Fruit fly (Drosophila melanogaster): Measurements from ENCODE around the gene alpha-PheRS.
A peak's percentile ranks its signal among the peaks of the same experiment; 100 is the strongest.

Gene alpha-PheRS

DNA sequence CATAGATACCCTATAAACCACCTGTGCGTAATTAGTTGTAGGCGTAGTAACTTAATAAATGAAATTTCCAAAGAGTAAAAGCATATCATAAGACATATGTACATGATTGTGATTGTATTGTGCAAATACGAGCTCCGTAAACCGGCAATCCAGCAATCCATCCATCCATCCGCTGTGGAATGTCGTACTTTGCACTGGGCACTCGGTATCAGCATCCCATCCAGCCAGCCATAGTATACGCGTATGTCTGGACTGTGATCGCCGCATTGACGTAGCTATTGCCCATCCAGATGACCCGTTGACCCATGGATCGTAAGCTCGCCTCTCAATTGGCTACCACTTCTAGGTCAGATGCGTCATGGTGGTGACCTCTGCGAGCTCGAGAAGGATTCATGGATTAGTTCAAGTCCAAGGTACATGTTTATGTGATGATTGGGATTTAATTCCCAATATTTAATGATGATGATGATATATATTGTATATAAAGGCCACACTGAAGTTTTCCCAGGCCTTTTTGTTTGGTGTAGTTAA, 13.6 kb upstream of the alpha-PheRS start:
- no peak for TF ChIP-seq CG17801 (GFP tag; optimal IDR thresholded peaks at IDR 0.05; ENCODE audit: partially characterized antibody)

- TF ChIP-seq CG17801 (GFP tag; optimal IDR thresholded peaks at IDR 0.05; ENCODE audit: partially characterized antibody), result peak; percentile 72
These were observed 11.9 kb upstream of the alpha-PheRS start, which contains the start of the genes Traf6 and GIIIspla2 for dm6 chrX:8157294-8157693. Gene Traf6, minus strand, starts transcription at chrX:8157386. Gene GIIIspla2, plus strand, starts transcription at chrX:8157628.

- no peak for TF ChIP-seq CG17801 (GFP tag; optimal IDR thresholded peaks at IDR 0.05; ENCODE audit: partially characterized antibody)
These were observed 7.3 kb upstream of the alpha-PheRS start, which contains the start of gene CG18262 for dm6 chrX:8152718-8153117. Gene CG18262, plus strand, starts transcription at chrX:8152948.

- no peak for TF ChIP-seq CG17801 (GFP tag; optimal IDR thresholded peaks at IDR 0.05; ENCODE audit: partially characterized antibody)
These were observed 6.7 kb upstream of the alpha-PheRS start, which contains the start of gene Gbeta5 for dm6 chrX:8152077-8152476. Gene Gbeta5, minus strand, starts transcription at chrX:8152275.

DNA sequence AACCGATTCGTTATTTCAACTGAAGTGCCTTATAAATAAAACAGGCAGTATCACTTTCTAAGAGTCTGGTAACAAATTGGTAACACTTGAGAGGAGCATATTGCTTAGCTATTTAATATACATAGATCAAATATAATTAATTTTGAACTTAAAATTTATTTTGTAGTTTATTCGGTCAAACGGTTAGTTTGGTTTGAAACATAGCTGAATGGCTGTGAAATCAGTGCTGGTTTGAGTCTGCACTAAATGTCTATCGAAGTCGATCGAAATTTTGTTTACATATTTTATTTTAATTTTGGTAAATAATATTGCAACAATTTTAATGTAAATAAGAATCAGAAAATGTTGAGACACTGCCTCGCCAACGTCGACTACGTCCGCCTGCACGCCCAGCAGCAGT, 3.2 kb upstream of the alpha-PheRS start, which contains the start of gene CG10959:
TSS of gene CG10959 (plus strand) at position 228 of the 400 bp plus-strand sequence.
- no peak for TF ChIP-seq CG17801 (GFP tag; optimal IDR thresholded peaks at IDR 0.05; ENCODE audit: partially characterized antibody)

- TF ChIP-seq CG17801 (GFP tag; optimal IDR thresholded peaks at IDR 0.05; ENCODE audit: partially characterized antibody), result no peak
These were observed 2.2 kb upstream of the alpha-PheRS start, which contains the start of gene CG15336 for dm6 chrX:8147649-8148048. Gene CG15336, plus strand, starts transcription at chrX:8147949.

- peak; percentile 97 for TF ChIP-seq CG17801 (GFP tag; optimal IDR thresholded peaks at IDR 0.05; ENCODE audit: partially characterized antibody)
These were observed 1.9 kb downstream of the alpha-PheRS start, which contains the start of gene CG17982 for dm6 chrX:8143537-8143936. Gene CG17982, minus strand, starts transcription at chrX:8143835.

- TF ChIP-seq CG17801 (GFP tag; optimal IDR thresholded peaks at IDR 0.05; ENCODE audit: partially characterized antibody), result no peak
These were observed 3.3 kb downstream of the alpha-PheRS start, which contains the start of gene Smox for dm6 chrX:8142067-8142462. Gene Smox, minus strand, starts transcription at chrX:8142279.

DNA sequence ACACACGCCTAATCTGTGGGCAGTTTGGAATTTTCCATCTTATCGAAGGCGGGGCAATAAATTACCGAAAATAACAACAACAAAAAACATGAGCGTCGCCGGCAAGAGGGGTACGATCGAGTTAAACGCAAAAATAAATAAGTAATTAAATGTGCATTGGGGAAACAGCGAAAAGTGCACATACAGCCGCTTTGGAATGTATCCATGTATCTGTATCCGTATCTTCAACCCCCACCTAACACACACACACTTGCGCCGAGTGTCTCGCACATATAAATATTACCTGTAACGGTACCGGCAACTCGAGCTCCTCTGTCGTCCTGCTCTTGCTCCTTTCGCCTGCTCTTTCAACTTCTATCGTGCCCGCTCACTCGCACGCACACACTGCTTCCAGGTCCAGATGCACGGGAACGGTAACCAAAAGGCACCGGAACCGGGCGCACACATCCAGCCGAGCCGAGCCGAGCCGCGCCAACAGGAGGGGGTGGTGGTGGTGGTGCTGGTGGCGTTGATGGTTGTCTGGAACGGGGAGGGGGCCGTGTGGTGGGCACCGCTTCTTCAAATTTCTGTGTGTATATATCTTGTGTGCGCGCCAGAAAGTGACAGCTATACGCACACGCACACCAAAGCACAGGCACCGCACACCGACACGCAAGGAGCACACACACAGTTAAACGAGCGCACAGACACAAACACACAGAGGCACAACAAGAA, 3.9 kb downstream of the alpha-PheRS start:
- TF ChIP-seq CG17801 (GFP tag; optimal IDR thresholded peaks at IDR 0.05; ENCODE audit: partially characterized antibody), result no peak

DNA sequence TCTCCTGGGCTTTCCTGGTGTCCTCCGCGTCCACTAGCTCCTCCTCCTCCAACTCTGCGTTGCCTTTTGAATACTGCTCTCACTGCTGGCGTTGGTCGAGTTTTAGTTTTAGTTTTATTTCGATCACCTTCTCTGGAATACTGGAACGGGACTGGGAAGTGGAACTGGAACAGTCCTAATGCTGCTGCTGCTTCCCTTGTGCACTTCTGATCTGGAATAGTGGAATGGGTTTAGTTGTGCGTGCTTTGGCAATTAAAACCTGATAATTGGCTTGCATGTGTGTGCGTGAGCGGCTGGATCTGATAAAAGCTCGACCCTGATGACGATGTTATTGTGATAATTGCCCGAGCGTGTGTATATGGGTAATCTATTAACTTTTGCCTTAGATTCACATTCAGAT, 4.7 kb downstream of the alpha-PheRS start:
- no peak for TF ChIP-seq CG17801 (GFP tag; optimal IDR thresholded peaks at IDR 0.05; ENCODE audit: partially characterized antibody)

DNA sequence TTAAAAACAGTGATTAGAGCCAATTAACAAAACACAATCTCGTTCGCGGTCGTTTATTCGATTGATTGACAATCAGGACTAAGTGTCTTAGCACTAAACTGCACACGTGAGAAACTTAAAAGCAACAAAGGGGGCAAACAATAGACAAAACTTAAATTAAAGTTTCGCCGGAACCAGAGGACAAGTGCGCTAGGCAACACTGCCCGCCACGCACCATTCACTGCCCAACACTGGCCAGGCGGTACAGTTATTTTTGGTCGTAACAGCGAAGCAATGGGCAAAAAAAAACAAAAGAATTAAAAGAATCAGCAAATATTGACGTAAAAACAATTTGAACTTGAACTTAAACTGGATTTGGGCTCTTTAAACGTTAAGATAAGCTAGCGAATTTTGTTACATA, 8.1 kb downstream of the alpha-PheRS start:
- no peak for TF ChIP-seq CG17801 (GFP tag; optimal IDR thresholded peaks at IDR 0.05; ENCODE audit: partially characterized antibody)

DNA sequence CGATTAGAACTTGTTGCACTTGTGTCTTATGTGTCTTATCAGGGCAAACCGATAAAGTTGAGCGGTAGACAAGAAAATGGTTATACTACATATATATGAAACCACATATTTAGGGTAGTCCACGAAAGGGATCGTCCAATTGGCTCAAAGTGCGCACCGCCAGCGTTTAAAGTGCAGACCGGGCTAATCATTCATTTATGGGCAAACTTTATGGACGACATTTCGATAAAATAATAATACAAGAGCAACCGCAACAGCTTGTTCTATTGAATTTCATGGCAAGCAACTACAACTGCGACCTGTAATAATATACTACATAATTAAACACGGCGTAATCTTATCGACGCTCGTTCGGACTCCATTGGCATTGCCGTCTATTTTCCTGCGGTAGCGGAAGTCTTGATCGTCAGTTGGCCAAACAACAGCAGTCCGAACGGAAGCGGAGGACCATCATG, 10.0 kb downstream of the alpha-PheRS start, which contains the start of the genes cyr and CG2120:
TSS of gene cyr (minus strand) at position 294 of the 455 bp plus-strand sequence.
TSS of gene CG2120 (plus strand) at position 405 of the 455 bp plus-strand sequence.
- TF ChIP-seq CG17801 (GFP tag; optimal IDR thresholded peaks at IDR 0.05; ENCODE audit: partially characterized antibody), result no peak

DNA sequence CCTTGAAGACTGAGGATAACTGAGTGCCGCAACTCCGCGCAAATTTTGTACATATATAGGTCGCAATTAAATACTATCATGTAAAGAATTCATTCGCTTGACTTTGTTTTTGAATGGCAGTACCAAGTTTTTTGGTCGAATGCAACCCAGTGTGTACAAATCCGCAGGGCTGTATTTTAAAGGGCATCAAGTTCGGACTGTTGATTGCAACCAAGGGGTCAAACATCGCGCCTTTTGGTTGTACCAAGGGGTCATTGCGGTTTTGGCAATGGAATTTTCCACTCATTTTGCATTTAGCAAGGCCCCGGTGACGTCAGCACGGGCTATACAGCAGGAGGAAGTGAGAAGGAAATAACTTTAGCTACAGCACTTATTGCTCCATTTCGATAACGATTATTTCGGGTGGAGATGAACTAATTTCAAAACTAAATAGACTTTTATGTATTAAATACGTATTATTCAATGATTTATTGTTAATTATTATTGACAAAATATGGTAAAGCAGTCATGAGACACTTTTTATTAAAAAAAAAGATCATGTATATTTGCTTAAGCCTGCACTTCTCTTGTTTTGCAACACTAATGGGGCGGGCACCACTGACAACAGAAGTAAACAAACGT, 13.6 kb downstream of the alpha-PheRS start, which contains the start of gene CG10958:
TSS of gene CG10958 (plus strand) at position 593 of the 621 bp plus-strand sequence.
- TF ChIP-seq CG17801 (GFP tag; optimal IDR thresholded peaks at IDR 0.05; ENCODE audit: partially characterized antibody), result peak; percentile 69

- peak; percentile 40 for TF ChIP-seq CG17801 (GFP tag; optimal IDR thresholded peaks at IDR 0.05; ENCODE audit: partially characterized antibody)
These were observed 16.0 kb downstream of the alpha-PheRS start, which contains the start of gene CG2116 for dm6 chrX:8129204-8129997. Gene CG2116, plus strand, starts transcription at chrX:8129812.
